Worm (Caenorhabditis elegans) whole organism, L3 larva: Measurements from ENCODE around the gene C08H9.16.

Experiments
- ceh-82 ChIP-seq: fragments of 150-350 bp; optimal IDR thresholded peaks from 2 replicates; lab custom pipeline; 2014; ENCODE audit warnings: missing biosample characterization, missing genetic modification characterization
- egl-27 ChIP-seq: sonication (generic microtip); optimal IDR thresholded peaks from 4 replicates; lab custom pipeline; 2017; ENCODE audit warnings: missing biosample characterization, missing genetic modification reagents, missing genetic modification characterization
- elt-2 ChIP-seq: sonication (generic microtip); optimal IDR thresholded peaks from 2 replicates; lab custom pipeline; 2016; ENCODE audit warnings: missing genetic modification reagents, mild to moderate bottlenecking, missing genetic modification characterization, missing compliant biosample characterization
- jun-1 ChIP-seq: fragments of 150-350 bp; optimal IDR thresholded peaks from 2 replicates; lab custom pipeline; 2014; ENCODE audit warnings: missing biosample characterization, missing genetic modification reagents, missing genetic modification characterization
- lin-39 ChIP-seq: fragments of 150-350 bp; optimal IDR thresholded peaks from 2 replicates; lab custom pipeline; 2018; ENCODE audit warnings: missing biosample characterization, missing genetic modification reagents, missing genetic modification characterization
- nhr-11 ChIP-seq: fragments of 150-350 bp; optimal IDR thresholded peaks from 2 replicates; lab custom pipeline; 2014; ENCODE audit warnings: missing biosample characterization, missing genetic modification characterization

DNA sequence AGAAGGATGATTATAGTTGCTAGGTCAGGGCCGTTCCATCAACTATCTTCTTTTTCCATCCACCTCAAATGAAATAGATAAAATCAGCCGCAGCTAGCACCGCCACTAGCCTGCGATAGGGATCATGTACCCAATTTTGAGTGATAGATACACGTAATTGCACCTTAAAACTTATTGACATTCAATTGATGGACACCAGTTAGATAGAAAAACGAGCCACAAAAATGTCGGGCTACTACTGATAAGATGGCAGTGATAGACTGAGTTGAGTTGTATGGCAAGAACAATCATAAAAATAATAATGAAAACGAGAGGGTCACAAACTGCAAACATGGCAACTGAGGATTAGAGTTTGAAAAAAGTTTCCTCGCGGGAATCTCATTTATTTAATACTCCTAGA, 755 bp upstream of the C08H9.16 start:
- TF ChIP-seq elt-2 (peak; percentile 75), nhr-11 (no peak), egl-27 (tag; lab: Kevin White, UChicago) (no peak), lin-39 (tag; lab: Kevin White, UChicago) (no peak), ceh-82 (tag; lab: Kevin White, UChicago) (no peak), jun-1 (tag; lab: Kevin White, UChicago) (no peak)
